Worm (Caenorhabditis elegans): Measurements from ENCODE around the gene R02C2.1.

Gene R02C2.1

DNA sequence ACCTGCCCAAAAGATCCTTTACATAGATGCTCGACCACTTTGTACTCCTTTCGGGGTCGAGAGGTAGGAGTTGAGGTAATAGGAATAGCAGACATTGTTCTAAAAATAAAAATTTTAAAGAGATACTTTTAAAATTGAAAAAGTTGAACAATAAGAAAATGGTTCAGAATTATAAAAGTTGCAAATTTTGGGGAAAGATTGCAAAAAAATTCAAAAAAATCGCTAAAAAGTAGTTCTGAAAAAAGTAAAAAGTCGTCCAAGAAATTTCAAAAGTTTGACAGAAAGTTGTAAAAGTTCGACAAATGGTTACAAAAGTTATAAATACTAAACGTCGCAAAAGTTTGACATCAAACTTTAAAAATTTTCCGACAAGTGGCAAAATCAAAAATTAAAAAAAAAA is at the start of gene R02C2.1:
Gene R02C2.1, minus strand, starts transcription at position 101 of the 400 bp plus-strand sequence.
- TF ChIP-seq tbx-11 (GFP tag; IDR thresholded peaks at IDR 0.05) = no peak
- no peak for TF ChIP-seq B0310.2 (tag; optimal IDR thresholded peaks at IDR 0.05)
- TF ChIP-seq ceh-36 (tag; optimal IDR thresholded peaks at IDR 0.05) = no peak
- TF ChIP-seq ceh-13 (GFP tag; optimal IDR thresholded peaks at IDR 0.05) = no peak
- TF ChIP-seq hmbx-1 (tag; optimal IDR thresholded peaks at IDR 0.05) = no peak
- no peak for TF ChIP-seq sea-1 (GFP tag; conservative IDR thresholded peaks at IDR 0.05)
- TF ChIP-seq F13C5.2 (tag; optimal IDR thresholded peaks at IDR 0.05) = no peak
- no peak for TF ChIP-seq aly-1 (tag; optimal IDR thresholded peaks at IDR 0.05)
- TF ChIP-seq ets-7 (tag; optimal IDR thresholded peaks at IDR 0.05) = no peak
- no peak for TF ChIP-seq flt-1 (GFP tag; IDR thresholded peaks at IDR 0.05)

- TF ChIP-seq ama-1 (optimal IDR thresholded peaks at IDR 0.05) (no peak), flt-1 (GFP tag; IDR thresholded peaks at IDR 0.05) (no peak), hmbx-1 (tag; optimal IDR thresholded peaks at IDR 0.05) (no peak), tbx-11 (GFP tag; IDR thresholded peaks at IDR 0.05) (no peak), B0310.2 (tag; optimal IDR thresholded peaks at IDR 0.05) (no peak), sea-1 (GFP tag; conservative IDR thresholded peaks at IDR 0.05) (no peak), tbx-37 (GFP tag; conservative IDR thresholded peaks at IDR 0.05) (no peak), pes-1 (GFP tag; IDR thresholded peaks at IDR 0.05) (no peak), aly-1 (tag; optimal IDR thresholded peaks at IDR 0.05) (no peak), hmg-4 (GFP tag; optimal IDR thresholded peaks at IDR 0.05) (no peak), F13C5.2 (tag; optimal IDR thresholded peaks at IDR 0.05) (no peak), ceh-13 (GFP tag; optimal IDR thresholded peaks at IDR 0.05) (no peak), ceh-36 (tag; optimal IDR thresholded peaks at IDR 0.05) (no peak), tra-4 (tag; optimal IDR thresholded peaks at IDR 0.05) (no peak), scrt-1 (GFP tag; IDR thresholded peaks at IDR 0.05) (no peak), ets-7 (tag; optimal IDR thresholded peaks at IDR 0.05) (no peak)
Measured at ce11 chrV:285298-285697, 47.3 kb upstream of the R02C2.1 start.

DNA sequence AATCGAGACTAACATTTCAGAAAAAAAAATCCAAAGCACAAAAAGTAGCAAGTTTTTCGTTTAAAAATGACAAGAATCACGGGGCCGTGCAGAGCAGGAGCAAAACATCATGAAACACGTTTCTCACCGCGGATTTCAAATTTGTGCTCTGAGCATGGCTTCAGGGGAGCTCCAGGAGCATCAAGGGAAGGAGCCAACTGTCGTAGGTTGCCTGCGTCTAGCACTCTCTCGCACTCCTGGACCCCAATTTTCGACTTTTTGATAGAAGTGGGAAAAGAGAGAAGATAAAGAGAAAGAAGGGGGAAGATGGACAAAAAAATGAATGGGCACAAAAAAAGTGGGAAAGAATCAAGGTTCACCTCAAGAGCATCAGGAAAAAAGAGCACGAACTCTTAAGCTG is 46.8 kb upstream of the R02C2.1 start:
- TF ChIP-seq tra-4 (tag; optimal IDR thresholded peaks at IDR 0.05) (no peak), B0310.2 (tag; optimal IDR thresholded peaks at IDR 0.05) (no peak), ceh-13 (GFP tag; optimal IDR thresholded peaks at IDR 0.05) (no peak), sea-1 (GFP tag; conservative IDR thresholded peaks at IDR 0.05) (no peak), ama-1 (optimal IDR thresholded peaks at IDR 0.05) (no peak), flt-1 (GFP tag; IDR thresholded peaks at IDR 0.05) (no peak), aly-1 (tag; optimal IDR thresholded peaks at IDR 0.05) (no peak), tbx-37 (GFP tag; conservative IDR thresholded peaks at IDR 0.05) (no peak), scrt-1 (GFP tag; IDR thresholded peaks at IDR 0.05) (no peak), pes-1 (GFP tag; IDR thresholded peaks at IDR 0.05) (no peak), hnd-1 (tag; optimal IDR thresholded peaks at IDR 0.05) (no peak), ceh-36 (tag; optimal IDR thresholded peaks at IDR 0.05) (no peak), hmg-4 (GFP tag; optimal IDR thresholded peaks at IDR 0.05) (no peak), tbx-11 (GFP tag; IDR thresholded peaks at IDR 0.05) (no peak), ets-7 (tag; optimal IDR thresholded peaks at IDR 0.05) (no peak), F13C5.2 (tag; optimal IDR thresholded peaks at IDR 0.05) (no peak)

DNA sequence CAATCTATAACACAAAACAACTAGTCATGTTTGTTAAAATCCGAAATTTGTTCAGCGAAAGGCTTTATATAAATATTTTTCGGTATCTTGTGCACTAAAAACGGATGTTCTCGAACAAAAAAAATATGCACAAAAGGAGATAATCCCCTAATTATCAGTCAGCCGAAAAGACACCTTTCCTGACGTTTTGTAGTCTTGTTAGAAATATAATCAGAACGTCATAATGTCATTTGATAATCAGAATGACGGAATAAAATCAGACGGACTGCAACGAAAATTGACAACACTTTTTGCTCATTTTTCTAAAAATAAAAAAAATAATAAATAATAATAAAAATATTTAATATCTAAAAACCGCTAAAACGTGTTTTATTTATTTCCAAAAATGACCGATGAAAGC is 46.0 kb upstream of the R02C2.1 start:
- TF ChIP-seq F13C5.2 (tag; optimal IDR thresholded peaks at IDR 0.05) = no peak
- no peak for TF ChIP-seq pes-1 (GFP tag; IDR thresholded peaks at IDR 0.05)
- TF ChIP-seq flt-1 (GFP tag; IDR thresholded peaks at IDR 0.05) = no peak
- TF ChIP-seq ama-1 (optimal IDR thresholded peaks at IDR 0.05) = no peak
- no peak for TF ChIP-seq aly-1 (tag; optimal IDR thresholded peaks at IDR 0.05)
- no peak for TF ChIP-seq sea-1 (GFP tag; conservative IDR thresholded peaks at IDR 0.05)
- no peak for TF ChIP-seq tbx-37 (GFP tag; conservative IDR thresholded peaks at IDR 0.05)
- TF ChIP-seq ceh-36 (tag; optimal IDR thresholded peaks at IDR 0.05) = no peak
- TF ChIP-seq ceh-13 (GFP tag; optimal IDR thresholded peaks at IDR 0.05) = no peak
- TF ChIP-seq scrt-1 (GFP tag; IDR thresholded peaks at IDR 0.05) = no peak
- TF ChIP-seq B0310.2 (tag; optimal IDR thresholded peaks at IDR 0.05) = no peak
- no peak for TF ChIP-seq tbx-11 (GFP tag; IDR thresholded peaks at IDR 0.05)
- TF ChIP-seq tra-4 (tag; optimal IDR thresholded peaks at IDR 0.05) = no peak
- no peak for TF ChIP-seq hmbx-1 (tag; optimal IDR thresholded peaks at IDR 0.05)
- TF ChIP-seq hnd-1 (tag; optimal IDR thresholded peaks at IDR 0.05) = no peak
- TF ChIP-seq hmg-4 (GFP tag; optimal IDR thresholded peaks at IDR 0.05) = no peak
- TF ChIP-seq ets-7 (tag; optimal IDR thresholded peaks at IDR 0.05) = no peak

DNA sequence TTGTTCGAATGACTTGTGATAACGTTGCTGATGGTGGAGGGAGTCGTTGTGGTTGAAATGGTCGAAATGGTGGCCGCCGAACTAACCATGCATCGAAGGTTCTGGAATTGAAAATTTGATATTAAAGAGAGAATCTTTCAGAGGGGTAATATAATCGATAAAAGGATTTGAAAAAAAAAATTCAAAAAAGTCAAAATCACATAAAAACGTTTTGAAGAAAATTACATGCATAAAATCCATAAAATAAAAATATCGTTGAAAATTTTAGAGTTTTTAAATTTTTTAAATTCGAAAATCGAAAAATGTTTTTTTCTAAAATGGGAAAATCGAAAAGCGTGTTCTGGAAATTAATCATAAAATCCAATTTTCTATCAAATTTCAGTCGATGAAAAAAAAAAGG is 43.6 kb upstream of the R02C2.1 start, which contains the start of gene npr-5:
Gene npr-5, minus strand, starts transcription at position 101 of the 400 bp plus-strand sequence.
- TF ChIP-seq tbx-37 (GFP tag; conservative IDR thresholded peaks at IDR 0.05) = no peak
- TF ChIP-seq ama-1 (optimal IDR thresholded peaks at IDR 0.05) = no peak
- no peak for TF ChIP-seq flt-1 (GFP tag; IDR thresholded peaks at IDR 0.05)

ce11 chrV:281111-281510 is 43.1 kb upstream of the R02C2.1 start:
- no peak for TF ChIP-seq ets-7 (tag; optimal IDR thresholded peaks at IDR 0.05)
- no peak for TF ChIP-seq ceh-36 (tag; optimal IDR thresholded peaks at IDR 0.05)
- TF ChIP-seq pes-1 (GFP tag; IDR thresholded peaks at IDR 0.05) = no peak
- TF ChIP-seq sea-1 (GFP tag; conservative IDR thresholded peaks at IDR 0.05) = no peak
- no peak for TF ChIP-seq tbx-11 (GFP tag; IDR thresholded peaks at IDR 0.05)
- TF ChIP-seq ceh-13 (GFP tag; optimal IDR thresholded peaks at IDR 0.05) = no peak
- TF ChIP-seq hmg-4 (GFP tag; optimal IDR thresholded peaks at IDR 0.05) = no peak
- no peak for TF ChIP-seq hnd-1 (tag; optimal IDR thresholded peaks at IDR 0.05)
- no peak for TF ChIP-seq flt-1 (GFP tag; IDR thresholded peaks at IDR 0.05)

DNA sequence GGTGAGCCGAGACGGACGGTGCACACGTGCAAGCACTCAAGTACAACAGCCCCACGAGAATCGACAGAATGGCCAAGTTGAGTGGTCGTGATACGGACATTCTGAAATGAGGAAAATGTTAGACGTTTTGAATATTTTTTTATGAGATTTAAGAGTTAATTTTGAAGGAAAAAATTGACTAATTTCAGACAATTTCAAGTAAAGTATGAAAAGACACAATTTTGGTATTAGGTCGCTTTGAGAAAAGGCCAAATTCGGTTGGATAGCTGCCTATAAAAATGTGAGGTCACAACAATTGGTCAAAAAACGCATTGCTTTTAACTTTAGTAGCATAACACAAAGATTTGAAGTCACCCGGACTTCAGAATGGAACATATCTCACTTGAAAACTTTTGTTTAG is 34.8 kb upstream of the R02C2.1 start, which contains the start of gene nlp-70:
Gene nlp-70, minus strand, starts transcription at position 101 of the 400 bp plus-strand sequence.
- TF ChIP-seq tra-4 (tag; optimal IDR thresholded peaks at IDR 0.05) (no peak), hmbx-1 (tag; optimal IDR thresholded peaks at IDR 0.05) (no peak), ceh-13 (GFP tag; optimal IDR thresholded peaks at IDR 0.05) (no peak), hnd-1 (tag; optimal IDR thresholded peaks at IDR 0.05) (no peak), scrt-1 (GFP tag; IDR thresholded peaks at IDR 0.05) (no peak), tbx-37 (GFP tag; conservative IDR thresholded peaks at IDR 0.05) (no peak), B0310.2 (tag; optimal IDR thresholded peaks at IDR 0.05) (no peak), F13C5.2 (tag; optimal IDR thresholded peaks at IDR 0.05) (no peak), sea-1 (GFP tag; conservative IDR thresholded peaks at IDR 0.05) (no peak), aly-1 (tag; optimal IDR thresholded peaks at IDR 0.05) (no peak)
